Worm (Caenorhabditis elegans): ENCODE results near the gene pqn-71.

Gene pqn-71

ce11 chrV:15471029-15471428 lies 5.6 kb downstream of the pqn-71 start, which contains the start of gene dpf-1:
Gene dpf-1, plus strand, starts transcription at chrV:15471329.
- TF ChIP-seq fkh-2 (tag; optimal IDR thresholded peaks at IDR 0.05) = no peak
- TF ChIP-seq eor-1 (tag; optimal IDR thresholded peaks at IDR 0.05) = no peak
- TF ChIP-seq R02D3.7 (tag; optimal IDR thresholded peaks at IDR 0.05) = no peak
- TF ChIP-seq elt-2 (tag; optimal IDR thresholded peaks at IDR 0.05) = no peak
- no peak for TF ChIP-seq lsy-12 (tag; optimal IDR thresholded peaks at IDR 0.05)
- TF ChIP-seq jun-1 (tag; optimal IDR thresholded peaks at IDR 0.05) = no peak
- no peak for TF ChIP-seq lin-15B (tag; optimal IDR thresholded peaks at IDR 0.05)
- TF ChIP-seq pqm-1 (tag; optimal IDR thresholded peaks at IDR 0.05) = no peak

ce11 chrV:15478597-15478996 lies 13.1 kb downstream of the pqn-71 start, which contains the start of gene C06B8.2:
Gene C06B8.2, minus strand, starts transcription at chrV:15478749.
- TF ChIP-seq ZK546.5 (tag; optimal IDR thresholded peaks at IDR 0.05) = no peak
- TF ChIP-seq elt-2 (tag; optimal IDR thresholded peaks at IDR 0.05) = peak; percentile 40
- peak; percentile 54 for TF ChIP-seq pqm-1 (tag; optimal IDR thresholded peaks at IDR 0.05)
- no peak for TF ChIP-seq R02D3.7 (tag; optimal IDR thresholded peaks at IDR 0.05)
- peak; percentile 52 for TF ChIP-seq pha-4 (tag; optimal IDR thresholded peaks at IDR 0.05)

- peak; percentile 45 for TF ChIP-seq elt-2 (tag; optimal IDR thresholded peaks at IDR 0.05)
- TF ChIP-seq nhr-77 (tag; optimal IDR thresholded peaks at IDR 0.05) = no peak
- TF ChIP-seq fos-1 (tag; optimal IDR thresholded peaks at IDR 0.05) = no peak
- TF ChIP-seq ceh-82 (tag; optimal IDR thresholded peaks at IDR 0.05) = no peak
- no peak for TF ChIP-seq nfya-1 (tag; optimal IDR thresholded peaks at IDR 0.05; ENCODE audit: insufficient read depth)
- no peak for TF ChIP-seq daf-12 (tag; optimal IDR thresholded peaks at IDR 0.05)
- no peak for TF ChIP-seq aly-2 (tag; optimal IDR thresholded peaks at IDR 0.05)
- TF ChIP-seq elt-3 (tag; optimal IDR thresholded peaks at IDR 0.05) = no peak
- TF ChIP-seq egl-27 (tag; optimal IDR thresholded peaks at IDR 0.05) = no peak
- no peak for TF ChIP-seq nhr-28 (tag; optimal IDR thresholded peaks at IDR 0.05)
- TF ChIP-seq pqm-1 (tag; optimal IDR thresholded peaks at IDR 0.05) = peak; percentile 68
- TF ChIP-seq ztf-11 (tag; optimal IDR thresholded peaks at IDR 0.05) = no peak
- no peak for TF ChIP-seq nhr-76 (tag; optimal IDR thresholded peaks at IDR 0.05)
These were observed 13.6 kb downstream of the pqn-71 start for ce11 chrV:15479107-15479506.

- TF ChIP-seq elt-3 (tag; optimal IDR thresholded peaks at IDR 0.05) (no peak), eor-1 (tag; optimal IDR thresholded peaks at IDR 0.05) (no peak), egl-27 (tag; optimal IDR thresholded peaks at IDR 0.05) (no peak), pha-4 (tag; optimal IDR thresholded peaks at IDR 0.05) (no peak), lin-15B (tag; optimal IDR thresholded peaks at IDR 0.05) (no peak), ZK546.5 (tag; optimal IDR thresholded peaks at IDR 0.05) (no peak), unc-62 (GFP tag; optimal IDR thresholded peaks at IDR 0.05) (no peak), mdl-1 (tag; optimal IDR thresholded peaks at IDR 0.05) (no peak), aly-2 (tag; optimal IDR thresholded peaks at IDR 0.05) (no peak), ztf-4 (tag; optimal IDR thresholded peaks at IDR 0.05) (no peak), fos-1 (tag; optimal IDR thresholded peaks at IDR 0.05) (no peak), nhr-28 (tag; optimal IDR thresholded peaks at IDR 0.05) (no peak)
These were observed 14.3 kb downstream of the pqn-71 start for ce11 chrV:15479825-15480224.

- TF ChIP-seq pqm-1 (tag; optimal IDR thresholded peaks at IDR 0.05) = peak; percentile 1
- TF ChIP-seq unc-39 (tag; optimal IDR thresholded peaks at IDR 0.05) = no peak
- TF ChIP-seq elt-2 (tag; optimal IDR thresholded peaks at IDR 0.05) = peak; percentile 33
- no peak for TF ChIP-seq mml-1 (tag; optimal IDR thresholded peaks at IDR 0.05)
These were observed 15.1 kb downstream of the pqn-71 start for ce11 chrV:15480505-15481075.

- TF ChIP-seq elt-1 (tag; optimal IDR thresholded peaks at IDR 0.05) = peak; percentile 34
- no peak for TF ChIP-seq nhr-28 (tag; optimal IDR thresholded peaks at IDR 0.05)
These were observed 15.9 kb downstream of the pqn-71 start, which contains the start of gene nhr-150 for ce11 chrV:15481374-15481773. Gene nhr-150, minus strand, starts transcription at chrV:15481465.

ce11 chrV:15483563-15483962 lies 18.1 kb downstream of the pqn-71 start:
- TF ChIP-seq ceh-28 (tag; optimal IDR thresholded peaks at IDR 0.05) (peak; percentile 58), jun-1 (tag; optimal IDR thresholded peaks at IDR 0.05) (peak; percentile 25), pqm-1 (tag; optimal IDR thresholded peaks at IDR 0.05) (peak; percentile 30), eor-1 (tag; optimal IDR thresholded peaks at IDR 0.05) (no peak), pha-4 (tag; optimal IDR thresholded peaks at IDR 0.05) (peak; percentile 72), fos-1 (tag; optimal IDR thresholded peaks at IDR 0.05) (no peak), elt-2 (tag; optimal IDR thresholded peaks at IDR 0.05) (peak; percentile 25), ztf-4 (tag; optimal IDR thresholded peaks at IDR 0.05) (no peak), aly-2 (tag; optimal IDR thresholded peaks at IDR 0.05) (no peak)
